Fruit fly (Drosophila melanogaster): ENCODE data around the gene Ahcy.

DNA sequence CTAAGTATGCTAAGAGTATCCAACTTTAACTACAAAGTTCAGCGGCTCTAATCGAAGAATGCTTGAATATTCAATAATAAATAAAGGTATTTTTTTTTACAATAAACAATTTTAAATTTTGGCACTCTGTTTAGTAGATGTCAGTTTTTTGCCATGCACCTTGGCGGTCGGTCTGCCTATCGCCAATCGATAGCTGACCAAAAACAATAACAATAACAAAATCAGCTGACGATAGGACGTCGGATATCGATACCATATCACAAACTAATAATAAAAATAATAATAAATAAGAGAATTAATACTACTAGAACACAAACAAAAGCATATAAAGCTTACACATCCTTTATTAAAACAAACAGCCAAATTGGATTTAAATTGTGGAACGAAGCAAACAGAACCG, 36.6 kb downstream of the Ahcy start, which contains the start of gene Gmap:
- TF ChIP-seq Hr96 (GFP tag; optimal IDR thresholded peaks at IDR 0.05) (no peak), CG12768 (GFP tag; optimal IDR thresholded peaks at IDR 0.05) (no peak), Clk (GFP tag; optimal IDR thresholded peaks at IDR 0.05) (no peak), cic (GFP tag; optimal IDR thresholded peaks at IDR 0.05) (no peak), CG7045 (GFP tag; optimal IDR thresholded peaks at IDR 0.05) (no peak), Mnt (GFP tag; optimal IDR thresholded peaks at IDR 0.05) (no peak)

All from whole organism, adult.